Fruit fly (Drosophila melanogaster) S2 (cell line): ENCODE data around the gene CG10898.

Experiments
- CG8478 ChIP-seq: fragments of >200 bp; optimal IDR thresholded peaks from 2 replicates; lab custom pipeline; 2018
- CTCF ChIP-seq, 2 experiments: fragments of >200 bp; optimal IDR thresholded peaks; 2 replicates each; lab custom pipeline; 2018

DNA sequence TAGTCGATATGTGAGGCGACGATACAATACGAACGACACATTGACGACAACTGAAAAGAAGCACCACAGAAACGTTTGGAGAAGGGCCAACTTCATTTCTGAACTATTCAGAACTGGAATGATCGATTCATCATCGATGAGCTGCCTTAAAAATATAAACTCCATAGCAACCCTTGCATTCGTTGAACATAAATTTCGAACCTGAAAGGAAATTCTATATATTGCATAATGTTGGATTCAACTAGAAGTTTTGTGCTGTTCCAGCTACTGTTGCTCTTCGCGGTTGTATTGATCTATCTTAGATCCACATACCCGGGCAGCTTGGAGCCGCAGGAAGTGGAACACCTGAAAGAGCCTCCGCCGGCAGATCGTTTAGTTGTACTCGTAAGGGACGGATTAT lies 21.1 kb downstream of the CG10898 start, which contains the start of the genes CG6790 and CG5342:
- no peak for TF ChIP-seq CG8478
- TF ChIP-seq CTCF (optimal IDR thresholded peaks at IDR 0.05; lab: Kevin White, UChicago), result no peak
